Worm (Caenorhabditis elegans) whole organism, L1 larva: Measurements from ENCODE around the gene F59A1.6.

ENCODE experiments used
- alr-1 ChIP-seq: fragments of 200-800 bp; sonication (Bioruptor generic); optimal IDR thresholded peaks from 2 replicates; lab custom pipeline; 2018; ENCODE audit warnings: borderline replicate concordance, mild to moderate bottlenecking, missing genetic modification characterization, missing compliant biosample characterization
- ama-1 ChIP-seq: fragments of 150-350 bp; optimal IDR thresholded peaks from 2 replicates; lab custom pipeline; 2014
- ceh-82 ChIP-seq, 3 experiments: fragments of 150-350 bp in 1 of 3; sonication (generic microtip) in 2 of 3; optimal IDR thresholded peaks; 2 replicates each; lab custom pipeline; 2014 to 2017; ENCODE audit warnings: missing biosample characterization in 3 of 3, missing genetic modification characterization in 3 of 3
- efl-1 ChIP-seq, 4 experiments: fragments of 150-350 bp; optimal IDR thresholded peaks in 3 of 4; peaks in 1 of 4; 1 replicate in 1 of 4; 2 replicates in 3 of 4; lab custom pipeline; 2014; ENCODE audit warnings: missing biosample characterization in 2 of 4, missing genetic modification characterization in 2 of 4, missing genetic modification reagents in 2 of 4
- lin-13 ChIP-seq: fragments of 150-350 bp; optimal IDR thresholded peaks from 2 replicates; lab custom pipeline; 2014; ENCODE audit warnings: missing biosample characterization, missing genetic modification reagents, missing genetic modification characterization
- lin-15B ChIP-seq: fragments of 150-350 bp; sonication (generic microtip); optimal IDR thresholded peaks from 3 replicates; lab custom pipeline; 2014; ENCODE audit warnings: missing biosample characterization, missing genetic modification characterization
- lin-39 ChIP-seq: fragments of 150-350 bp; optimal IDR thresholded peaks from 2 replicates; lab custom pipeline; 2014; ENCODE audit warnings: missing biosample characterization, missing genetic modification reagents, missing genetic modification characterization
- mep-1 ChIP-seq: fragments of 150-350 bp; optimal IDR thresholded peaks from 2 replicates; lab custom pipeline; 2014; ENCODE audit warnings: missing biosample characterization, missing genetic modification characterization
- nhr-11 ChIP-seq: fragments of 150-350 bp; optimal IDR thresholded peaks from 2 replicates; lab custom pipeline; 2014; ENCODE audit warnings: missing biosample characterization, missing genetic modification characterization
- nhr-12 ChIP-seq: sonication (generic microtip); optimal IDR thresholded peaks from 2 replicates; lab custom pipeline; 2017; ENCODE audit warnings: missing biosample characterization, missing genetic modification characterization
- nhr-237 ChIP-seq: fragments of 150-350 bp; optimal IDR thresholded peaks from 2 replicates; lab custom pipeline; 2014; ENCODE audit warnings: missing biosample characterization, missing genetic modification characterization
- unc-62 ChIP-seq: fragments of 150-350 bp; optimal IDR thresholded peaks from 2 replicates; lab custom pipeline; 2014; ENCODE audit warnings: missing biosample characterization, missing genetic modification reagents, missing genetic modification characterization
- zag-1 ChIP-seq: fragments of 150-350 bp; optimal IDR thresholded peaks from 2 replicates; lab custom pipeline; 2014; ENCODE audit warnings: missing biosample characterization, missing genetic modification characterization

DNA sequence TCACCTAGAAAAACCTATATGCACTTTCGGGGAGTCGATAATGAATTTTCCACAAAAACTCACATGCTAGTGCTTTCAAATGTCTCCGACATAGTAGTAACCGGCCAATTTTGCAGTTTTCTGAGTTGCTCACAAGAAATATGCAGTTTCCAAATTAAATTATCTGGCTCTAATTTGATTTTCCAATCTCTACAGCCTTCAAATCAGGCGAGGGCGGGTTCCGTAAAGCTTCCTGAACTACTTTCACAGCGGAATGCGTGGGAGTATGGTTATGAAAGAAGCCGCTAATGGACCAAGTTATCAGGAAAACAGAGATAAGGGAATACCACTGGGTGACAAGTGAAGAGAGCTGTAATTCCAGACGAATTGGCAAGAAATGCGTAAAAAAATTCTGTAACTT, 19.0 kb upstream of the F59A1.6 start, which contains the start of gene F59A1.11:
- no peak for TF ChIP-seq nhr-237 (tag; lab: Kevin White, UChicago)
- no peak for TF ChIP-seq lin-15B (tag; lab: Kevin White, UChicago)
- no peak for TF ChIP-seq zag-1
- TF ChIP-seq efl-1 (optimal IDR thresholded peaks at IDR 0.05; lab: Kevin White, UChicago) = no peak
- no peak for TF ChIP-seq efl-1 (GFP tag; optimal IDR thresholded peaks at IDR 0.05 in 1 of 2; lab: Kevin White, UChicago)
- no peak for TF ChIP-seq ama-1 (lab: Kevin White, UChicago)
- TF ChIP-seq alr-1 (tag; lab: Kevin White, UChicago) = no peak
- no peak for TF ChIP-seq nhr-11
- TF ChIP-seq lin-13 (GFP tag; lab: Kevin White, UChicago) = no peak
- no peak for TF ChIP-seq ceh-82 (tag; optimal IDR thresholded peaks at IDR 0.05; lab: Kevin White, UChicago)
- TF ChIP-seq mep-1 (tag; lab: Kevin White, UChicago) = no peak
- TF ChIP-seq lin-39 (tag; lab: Kevin White, UChicago) = no peak
- TF ChIP-seq unc-62 (GFP tag; lab: Kevin White, UChicago) = no peak
- no peak for TF ChIP-seq nhr-12
